Worm (Caenorhabditis elegans): Measurements from ENCODE around the gene Y73B6BL.288.
A peak's percentile ranks its signal among the peaks of the same experiment; 100 is the strongest.
"Not testable (repeated sequence)": the region's sequence is repeated elsewhere in the genome, so short reads cannot be mapped to it uniquely, and the experiment has no call there.

The Y73B6BL.288 gene

ce11 chrIV:6323654-6324224 is 18.6 kb downstream of the Y73B6BL.288 start, which contains the start of gene sqd-1:
TSS of gene sqd-1 (plus strand) at chrIV:6324174.
- TF ChIP-seq him-1 (tag; optimal IDR thresholded peaks at IDR 0.05) (peak; percentile 86), dao-5 (tag; optimal IDR thresholded peaks at IDR 0.05) (no peak), W03F9.2 (tag; optimal IDR thresholded peaks at IDR 0.05) (peak; percentile 100)

- TF ChIP-seq W03F9.2 (tag; optimal IDR thresholded peaks at IDR 0.05) (peak; percentile 99), him-1 (tag; optimal IDR thresholded peaks at IDR 0.05) (peak; percentile 62), dao-5 (tag; optimal IDR thresholded peaks at IDR 0.05) (no peak)
Measured at ce11 chrIV:6321667-6322066, 20.7 kb downstream of the Y73B6BL.288 start, which contains the start of gene Y73B6BL.29. TSS of gene Y73B6BL.29 (plus strand) at chrIV:6321929.

- not testable (repeated sequence) for TF ChIP-seq him-1, W03F9.2, dao-5 (tag; optimal IDR thresholded peaks at IDR 0.05)
Measured at ce11 chrIV:6317357-6317756, 25.0 kb downstream of the Y73B6BL.288 start, which contains the start of gene Y73B6BL.12. TSS of gene Y73B6BL.12 (minus strand) at chrIV:6317457.

- no peak for TF ChIP-seq dao-5 (tag; optimal IDR thresholded peaks at IDR 0.05)
- no peak for TF ChIP-seq W03F9.2 (tag; optimal IDR thresholded peaks at IDR 0.05)
- TF ChIP-seq him-1 (tag; optimal IDR thresholded peaks at IDR 0.05), result no peak
Measured at ce11 chrIV:6307439-6307838, 34.9 kb downstream of the Y73B6BL.288 start, which contains the start of gene csp-2. TSS of gene csp-2 (plus strand) at chrIV:6307739.

- TF ChIP-seq W03F9.2 (tag; optimal IDR thresholded peaks at IDR 0.05), result no peak
- TF ChIP-seq dao-5 (tag; optimal IDR thresholded peaks at IDR 0.05), result no peak
- no peak for TF ChIP-seq him-1 (tag; optimal IDR thresholded peaks at IDR 0.05)
Measured at ce11 chrIV:6303642-6304041, 38.7 kb downstream of the Y73B6BL.288 start, which contains the start of gene srv-25. TSS of gene srv-25 (minus strand) at chrIV:6303742.

- TF ChIP-seq dao-5 (tag; optimal IDR thresholded peaks at IDR 0.05) (no peak), W03F9.2 (tag; optimal IDR thresholded peaks at IDR 0.05) (no peak), him-1 (tag; optimal IDR thresholded peaks at IDR 0.05) (no peak)
Measured at ce11 chrIV:6301764-6302163, 40.6 kb downstream of the Y73B6BL.288 start, which contains the start of gene srv-26. TSS of gene srv-26 (minus strand) at chrIV:6301864.

ce11 chrIV:6299523-6299922 is 42.8 kb downstream of the Y73B6BL.288 start:
- TF ChIP-seq him-1 (tag; optimal IDR thresholded peaks at IDR 0.05) (no peak), dao-5 (tag; optimal IDR thresholded peaks at IDR 0.05) (no peak), W03F9.2 (tag; optimal IDR thresholded peaks at IDR 0.05) (no peak)

- TF ChIP-seq him-1 (tag; optimal IDR thresholded peaks at IDR 0.05), result no peak
- no peak for TF ChIP-seq W03F9.2 (tag; optimal IDR thresholded peaks at IDR 0.05)
- no peak for TF ChIP-seq dao-5 (tag; optimal IDR thresholded peaks at IDR 0.05)
Measured at ce11 chrIV:6298253-6298652, 44.1 kb downstream of the Y73B6BL.288 start, which contains the start of gene srv-27. TSS of gene srv-27 (minus strand) at chrIV:6298353.

ce11 chrIV:6294081-6294480 is 48.2 kb downstream of the Y73B6BL.288 start, which contains the start of gene hil-2:
TSS of gene hil-2 (plus strand) at chrIV:6294240.
- TF ChIP-seq him-1 (tag; optimal IDR thresholded peaks at IDR 0.05), result no peak

All from whole organism, L4/young adult.